Fruit fly (Drosophila melanogaster) whole organism, embryonic: ENCODE results near the gene Pcd.

ENCODE experiments used
- Ada2b ChIP-seq: fragments of 200-800 bp; sonication (Bioruptor generic); IDR thresholded peaks from 2 replicates; pipeline ENCODE4 v1.3.6; 2022; ENCODE audit warnings: missing biosample characterization, missing genetic modification characterization
- Atf3 ChIP-seq: fragments of 200-800 bp; sonication (Bioruptor generic); optimal IDR thresholded peaks from 3 replicates; lab custom pipeline; 2016; ENCODE audit warnings: missing biosample characterization, missing genetic modification characterization
- CG10366 ChIP-seq: fragments of 200-800 bp; sonication (Bioruptor generic); IDR thresholded peaks from 2 replicates; pipeline ENCODE4 v1.3.6; 2022; ENCODE audit warnings: missing biosample characterization, missing genetic modification characterization
- CG11696 ChIP-seq: fragments of 200-800 bp; sonication (Bioruptor generic); IDR thresholded peaks from 2 replicates; pipeline ENCODE4 v1.3.6; 2022; ENCODE audit warnings: missing biosample characterization, missing genetic modification characterization
- CG14667 ChIP-seq: fragments of 200-800 bp; sonication (Bioruptor generic); IDR thresholded peaks from 2 replicates; pipeline ENCODE4 v1.3.6; 2022; ENCODE audit warnings: missing biosample characterization, missing genetic modification characterization
- CG14860 ChIP-seq: fragments of 200-800 bp; sonication (Bioruptor generic); IDR thresholded peaks from 3 replicates; pipeline ENCODE4 v1.3.6; 2022; ENCODE audit warnings: missing biosample characterization, missing genetic modification characterization; ENCODE audit not compliant: partially characterized antibody
- CG1529 ChIP-seq: fragments of 200-800 bp; sonication (Bioruptor generic); optimal IDR thresholded peaks from 3 replicates; lab custom pipeline; 2018; ENCODE audit warnings: missing biosample characterization, missing genetic modification characterization
- CG17186 ChIP-seq: fragments of 200-800 bp; sonication (Bioruptor generic); optimal IDR thresholded peaks from 3 replicates; lab custom pipeline; 2017; ENCODE audit warnings: missing biosample characterization, missing genetic modification reagents, missing genetic modification characterization
- CG17802 ChIP-seq: fragments of 200-800 bp; sonication (Bioruptor generic); optimal IDR thresholded peaks from 2 replicates; lab custom pipeline; 2018; ENCODE audit warnings: missing biosample characterization, mild to moderate bottlenecking, missing genetic modification characterization, moderate library complexity
- CG30431 ChIP-seq: fragments of 200-800 bp; sonication (Bioruptor generic); optimal IDR thresholded peaks from 2 replicates; lab custom pipeline; 2017; ENCODE audit warnings: missing biosample characterization, missing genetic modification characterization
- CG31365 ChIP-seq: fragments of 200-800 bp; sonication (Bioruptor generic); optimal IDR thresholded peaks from 2 replicates; lab custom pipeline; 2018; ENCODE audit warnings: missing biosample characterization, mild to moderate bottlenecking, missing genetic modification characterization
- CG34224 ChIP-seq: fragments of 200-800 bp; sonication (Bioruptor generic); IDR thresholded peaks from 3 replicates; pipeline ENCODE4 v1.3.6; 2022; ENCODE audit warnings: missing biosample characterization, missing genetic modification characterization; ENCODE audit not compliant: partially characterized antibody
- CG4360 ChIP-seq: fragments of 200-800 bp; sonication (Bioruptor generic); IDR thresholded peaks from 2 replicates; pipeline ENCODE4 v1.3.6; 2022; ENCODE audit warnings: missing biosample characterization, missing genetic modification characterization
- CG43689 ChIP-seq: fragments of 200-800 bp; sonication (Bioruptor generic); IDR thresholded peaks from 2 replicates; pipeline ENCODE4 v1.3.6; 2022; ENCODE audit warnings: missing biosample characterization, missing genetic modification characterization
- CG4404 ChIP-seq: fragments of 200-800 bp; sonication (Bioruptor generic); IDR thresholded peaks from 2 replicates; pipeline ENCODE4 v1.3.6; 2022; ENCODE audit warnings: missing biosample characterization, missing genetic modification characterization
- CG7839 ChIP-seq: fragments of 200-800 bp; sonication (Bioruptor generic); optimal IDR thresholded peaks from 3 replicates; lab custom pipeline; 2018; ENCODE audit warnings: missing biosample characterization, mild to moderate bottlenecking, missing genetic modification characterization, moderate library complexity
- CG7928 ChIP-seq: fragments of 200-800 bp; sonication (Bioruptor generic); optimal IDR thresholded peaks from 2 replicates; lab custom pipeline; 2017; ENCODE audit warnings: missing biosample characterization, mild to moderate bottlenecking, missing genetic modification characterization
- CG8089 ChIP-seq: fragments of 200-800 bp; sonication (Bioruptor generic); optimal IDR thresholded peaks from 3 replicates; lab custom pipeline; 2016; ENCODE audit warnings: missing biosample characterization, missing genetic modification characterization
- Camta ChIP-seq: fragments of 200-800 bp; sonication (Bioruptor generic); optimal IDR thresholded peaks from 2 replicates; lab custom pipeline; 2016; ENCODE audit warnings: missing biosample characterization, missing genetic modification characterization
- Chrac-16 ChIP-seq: fragments of 200-800 bp; sonication (Bioruptor generic); optimal IDR thresholded peaks from 3 replicates; lab custom pipeline; 2016; ENCODE audit warnings: missing biosample characterization, missing genetic modification characterization
- Dad ChIP-seq: fragments of 200-800 bp; sonication (Bioruptor generic); optimal IDR thresholded peaks from 3 replicates; lab custom pipeline; 2016; ENCODE audit warnings: missing biosample characterization, missing genetic modification characterization
- Dip3 ChIP-seq: fragments of 200-800 bp; sonication (Bioruptor generic); optimal IDR thresholded peaks from 3 replicates; lab custom pipeline; 2016; ENCODE audit warnings: missing biosample characterization, missing genetic modification characterization
- Dll ChIP-seq: fragments of 200-800 bp; sonication (Bioruptor generic); IDR thresholded peaks from 4 replicates; pipeline ENCODE4 v1.3.6; 2022; ENCODE audit warnings: missing biosample characterization, missing genetic modification characterization; ENCODE audit not compliant: partially characterized antibody
- E2f1 ChIP-seq: fragments of 200-800 bp; sonication (Bioruptor generic); IDR thresholded peaks from 2 replicates; pipeline ENCODE4 v1.3.6; 2022; ENCODE audit warnings: missing biosample characterization, missing genetic modification characterization
- Gug ChIP-seq: fragments of 200-800 bp; sonication (Bioruptor generic); IDR thresholded peaks from 4 replicates; pipeline ENCODE4 v1.3.6; 2022; ENCODE audit warnings: missing biosample characterization, missing genetic modification characterization
- HLH3B ChIP-seq: fragments of 200-800 bp; sonication (Bioruptor generic); IDR thresholded peaks from 2 replicates; pipeline ENCODE4 v1.3.6; 2022; ENCODE audit warnings: missing biosample characterization, missing genetic modification characterization
- Hmx ChIP-seq: fragments of 200-800 bp; sonication (Bioruptor generic); optimal IDR thresholded peaks from 2 replicates; lab custom pipeline; 2016; ENCODE audit warnings: missing biosample characterization, missing genetic modification characterization
- Jarid2 ChIP-seq: fragments of 200-800 bp; sonication (Bioruptor generic); optimal IDR thresholded peaks from 3 replicates; lab custom pipeline; 2017; ENCODE audit warnings: mild to moderate bottlenecking, missing biosample characterization, missing genetic modification reagents, missing genetic modification characterization
- Lim3 ChIP-seq: fragments of 200-800 bp; sonication (Bioruptor generic); IDR thresholded peaks from 2 replicates; pipeline ENCODE4 v1.3.6; 2022; ENCODE audit warnings: missing biosample characterization, missing genetic modification characterization
- Mrtf ChIP-seq: fragments of 200-800 bp; sonication (Bioruptor generic); IDR thresholded peaks from 3 replicates; pipeline ENCODE4 v1.3.6; 2022; ENCODE audit warnings: missing biosample characterization, missing genetic modification characterization
- bsh ChIP-seq, 2 experiments: fragments of 200-800 bp; sonication (Bioruptor generic); optimal IDR thresholded peaks; 2 replicates each; lab custom pipeline; 2017 to 2018; ENCODE audit warnings: mild to moderate bottlenecking in 2 of 2, missing biosample characterization in 2 of 2, missing genetic modification characterization in 2 of 2, moderate library complexity in 1 of 2
- cg ChIP-seq: fragments of 200-800 bp; sonication (Bioruptor generic); optimal IDR thresholded peaks from 3 replicates; lab custom pipeline; 2019; ENCODE audit warnings: missing biosample characterization, mild to moderate bottlenecking, missing genetic modification characterization, moderate library complexity
- dati ChIP-seq: fragments of 200-800 bp; sonication (Bioruptor generic); IDR thresholded peaks from 2 replicates; pipeline ENCODE4 v1.3.6; 2022; ENCODE audit warnings: missing biosample characterization, missing genetic modification characterization
- dmrt11E ChIP-seq: fragments of 200-800 bp; sonication (Bioruptor generic); optimal IDR thresholded peaks from 3 replicates; lab custom pipeline; 2018; ENCODE audit warnings: missing biosample characterization, mild to moderate bottlenecking, missing genetic modification characterization, moderate library complexity
- eve ChIP-seq, 2 experiments: fragments of >200 bp; optimal IDR thresholded peaks; 2 replicates each; lab custom pipeline; 2017; ENCODE audit warnings: missing biosample characterization in 2 of 2, missing genetic modification characterization in 2 of 2
- exex ChIP-seq: fragments of 200-800 bp; sonication (Bioruptor generic); optimal IDR thresholded peaks from 4 replicates; lab custom pipeline; 2018; ENCODE audit warnings: missing biosample characterization, mild to moderate bottlenecking, missing genetic modification characterization, moderate library complexity
- jigr1 ChIP-seq: fragments of 200-800 bp; sonication (Bioruptor generic); IDR thresholded peaks from 3 replicates; pipeline ENCODE4 v1.3.6; 2022; ENCODE audit warnings: missing biosample characterization, missing genetic modification characterization
- kni ChIP-seq: fragments of 200-800 bp; sonication (Bioruptor generic); optimal IDR thresholded peaks from 3 replicates; lab custom pipeline; 2017; ENCODE audit warnings: mild to moderate bottlenecking, missing biosample characterization, missing genetic modification reagents, missing genetic modification characterization
- mam ChIP-seq: fragments of 200-800 bp; sonication (Bioruptor generic); optimal IDR thresholded peaks from 3 replicates; lab custom pipeline; 2016; ENCODE audit warnings: missing biosample characterization, missing genetic modification characterization
- oc ChIP-seq: fragments of 200-800 bp; sonication (Bioruptor generic); optimal IDR thresholded peaks from 2 replicates; lab custom pipeline; 2018; ENCODE audit warnings: missing biosample characterization, mild to moderate bottlenecking, missing genetic modification characterization, moderate library complexity
- onecut ChIP-seq: fragments of 200-800 bp; sonication (Bioruptor generic); IDR thresholded peaks from 2 replicates; pipeline ENCODE4 v1.3.6; 2022; ENCODE audit warnings: missing biosample characterization, missing genetic modification characterization
- run ChIP-seq: fragments of 200-800 bp; sonication (Bioruptor generic); optimal IDR thresholded peaks from 3 replicates; lab custom pipeline; 2018; ENCODE audit warnings: missing biosample characterization, mild to moderate bottlenecking, missing genetic modification characterization
- sens ChIP-seq: fragments of 200-800 bp; sonication (Bioruptor generic); peaks from one replicate; lab custom pipeline; 2016; ENCODE audit warnings: missing biosample characterization, missing genetic modification characterization
- sisA ChIP-seq: fragments of 200-800 bp; sonication (Bioruptor generic); IDR thresholded peaks from 2 replicates; pipeline ENCODE4 v1.3.6; 2022; ENCODE audit warnings: missing biosample characterization, missing genetic modification characterization
- slou ChIP-seq: fragments of 200-800 bp; sonication (Bioruptor generic); optimal IDR thresholded peaks from 3 replicates; lab custom pipeline; 2016; ENCODE audit warnings: missing biosample characterization, missing genetic modification characterization
- sob ChIP-seq: fragments of 200-800 bp; sonication (Bioruptor generic); IDR thresholded peaks from 2 replicates; pipeline ENCODE4 v1.3.6; 2022; ENCODE audit warnings: missing biosample characterization, missing genetic modification characterization
- sr ChIP-seq: fragments of 200-800 bp; sonication (Bioruptor generic); IDR thresholded peaks from 3 replicates; pipeline ENCODE4 v1.3.6; 2022; ENCODE audit warnings: missing biosample characterization, missing genetic modification characterization
- tio ChIP-seq: fragments of 200-800 bp; sonication (Bioruptor generic); optimal IDR thresholded peaks from 2 replicates; lab custom pipeline; 2017; ENCODE audit warnings: missing biosample characterization, missing genetic modification characterization, inconsistent platforms
- tup ChIP-seq: fragments of 200-800 bp; sonication (Bioruptor generic); optimal IDR thresholded peaks from 2 replicates; lab custom pipeline; 2016; ENCODE audit warnings: missing biosample characterization, mild to moderate bottlenecking, missing genetic modification characterization, moderate library complexity
- tx ChIP-seq: fragments of 200-800 bp; sonication (Bioruptor generic); optimal IDR thresholded peaks from 2 replicates; lab custom pipeline; 2016; ENCODE audit warnings: missing biosample characterization, missing genetic modification characterization
- vnd ChIP-seq: fragments of 200-800 bp; sonication (Bioruptor generic); IDR thresholded peaks from 3 replicates; pipeline ENCODE4 v1.3.6; 2022; ENCODE audit warnings: missing biosample characterization, missing genetic modification characterization; ENCODE audit not compliant: partially characterized antibody
- zfh1 ChIP-seq: fragments of 200-800 bp; sonication (Bioruptor generic); IDR thresholded peaks from 3 replicates; pipeline ENCODE4 v1.3.6; 2022; ENCODE audit warnings: missing biosample characterization, missing genetic modification characterization
- zfh2 ChIP-seq: fragments of 200-800 bp; sonication (Bioruptor generic); optimal IDR thresholded peaks from 2 replicates; lab custom pipeline; 2016; ENCODE audit warnings: missing biosample characterization, missing genetic modification characterization

Gene Pcd

DNA sequence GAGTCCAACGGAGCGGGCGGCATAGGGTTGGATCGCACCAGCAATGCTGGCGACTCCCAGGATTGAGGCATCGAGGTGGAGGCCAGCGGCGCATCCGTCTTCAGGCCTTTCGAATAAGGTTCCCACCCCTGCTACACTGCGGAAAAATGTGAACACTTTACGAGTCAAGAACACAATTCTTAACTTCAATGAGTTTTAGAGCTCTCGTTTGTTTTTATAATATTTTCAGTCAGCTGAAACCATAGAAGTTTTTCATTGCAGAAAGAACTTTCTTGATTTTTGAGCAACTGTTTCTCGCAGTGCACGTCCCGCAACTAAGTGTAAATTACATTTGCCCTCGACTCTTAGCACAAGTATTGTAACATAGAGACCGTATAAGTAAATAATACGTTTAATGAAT, 26.6 kb upstream of the Pcd start (continued):
- TF ChIP-seq CG10366 (GFP tag; lab: Robert Waterston, UW) (no peak), Jarid2 (GFP tag; lab: Kevin White, UChicago) (no peak), Lim3 (GFP tag; lab: Robert Waterston, UW) (no peak), zfh1 (GFP tag; lab: Robert Waterston, UW) (peak; percentile 77), Camta (no peak), onecut (GFP tag; lab: Robert Waterston, UW) (no peak), Hmx (no peak), CG7839 (tag; lab: Kevin White, UChicago) (peak; percentile 13), E2f1 (GFP tag; lab: Robert Waterston, UW) (no peak), tio (GFP tag; lab: Kevin White, UChicago) (no peak), Chrac-16 (GFP tag; lab: Kevin White, UChicago) (peak; percentile 34), slou (GFP tag; lab: Kevin White, UChicago) (no peak), cg (GFP tag; lab: Kevin White, UChicago) (no peak), tup (GFP tag; lab: Kevin White, UChicago) (no peak), CG14667 (GFP tag; lab: Robert Waterston, UW) (no peak), CG4360 (GFP tag; lab: Robert Waterston, UW) (0 out of 2 replicates have a peak, but pooled peaks have one; percentile 15), sr (GFP tag; lab: Robert Waterston, UW) (no peak), run (tag; lab: Kevin White, UChicago) (no peak), Dad (GFP tag; lab: Kevin White, UChicago) (no peak), dmrt11E (tag; lab: Kevin White, UChicago) (peak; percentile 71), Atf3 (GFP tag; lab: Kevin White, UChicago) (peak; percentile 10), Mrtf (GFP tag; lab: Robert Waterston, UW) (no peak), dati (no peak), sob (GFP tag; lab: Robert Waterston, UW) (peak; percentile 9; the same call in 1 of the 2 replicates), CG8089 (GFP tag; lab: Kevin White, UChicago) (no peak), sens (GFP tag; lab: Kevin White, UChicago) (peak; percentile 89), exex (tag; lab: Kevin White, UChicago) (no peak), CG17186 (GFP tag; lab: Kevin White, UChicago) (no peak), CG7928 (GFP tag; lab: Kevin White, UChicago) (no peak), CG11696 (GFP tag; lab: Robert Waterston, UW) (no peak), CG1529 (GFP tag; lab: Kevin White, UChicago) (no peak), CG4404 (GFP tag; lab: Robert Waterston, UW) (peak; percentile 67), oc (tag; lab: Kevin White, UChicago) (no peak), Dll (GFP tag; lab: Robert Waterston, UW) (no peak), Ada2b (GFP tag; lab: Robert Waterston, UW) (0 out of 2 replicates have a peak, but pooled peaks have one; percentile 7), vnd (GFP tag; lab: Robert Waterston, UW) (no peak), sisA (GFP tag; lab: Robert Waterston, UW) (peak; percentile 34), CG34224 (GFP tag; lab: Robert Waterston, UW) (no peak), CG14860 (no peak), zfh2 (GFP tag; lab: Kevin White, UChicago) (no peak), eve (GFP tag; optimal IDR thresholded peaks at IDR 0.05; lab: Kevin White, UChicago) (no peak), kni (GFP tag; lab: Kevin White, UChicago) (no peak), Dip3 (GFP tag; lab: Kevin White, UChicago) (no peak), tx (GFP tag; lab: Kevin White, UChicago) (no peak), Gug (no peak), CG17802 (peak; percentile 21), jigr1 (no peak), CG31365 (tag; lab: Kevin White, UChicago) (no peak), bsh (GFP tag; optimal IDR thresholded peaks at IDR 0.05; lab: Kevin White, UChicago) (peak in 1 of 2 experiments; percentile 32), CG30431 (GFP tag; lab: Kevin White, UChicago) (no peak), CG43689 (GFP tag; lab: Robert Waterston, UW) (no peak), HLH3B (GFP tag; lab: Robert Waterston, UW) (no peak), mam (no peak)
